5 worm cellular contexts compared by ENCODE assay signal in the genomic region with DNA sequence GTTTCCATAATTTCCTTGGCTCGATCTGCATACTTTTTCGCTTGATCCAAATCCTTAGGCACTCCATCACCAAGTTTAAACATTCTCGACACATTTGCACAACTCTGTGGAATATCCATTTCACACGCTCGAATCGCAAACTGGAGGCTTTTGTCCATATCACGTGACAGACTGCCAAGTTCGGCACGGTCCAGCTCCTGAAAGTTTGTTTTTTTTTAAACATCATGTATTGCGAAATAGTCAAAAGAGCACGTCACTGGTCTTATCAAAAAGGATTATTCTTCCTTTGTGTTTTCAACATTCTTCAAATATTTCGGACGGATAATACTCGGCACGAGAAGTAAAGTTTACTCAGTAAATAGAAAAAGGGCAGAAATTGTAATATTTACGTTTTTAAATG.
TF ChIP-seq lines count a peak whose summit lies in the region.

No protein-coding gene starts in this region.

TF ChIP-seq in whole organism, L1 larva, 84 proteins besides CTCF, POLR2A, EP300 and RAD21:
- TF ChIP-seq efl-1 (optimal IDR thresholded peaks at IDR 0.05; lab: Kevin White, UChicago): no peak
- TF ChIP-seq efl-1 (GFP tag; optimal IDR thresholded peaks at IDR 0.05 in 1 of 2; lab: Kevin White, UChicago): no peak
- peak; percentile 5 for TF ChIP-seq elt-2 (tag; optimal IDR thresholded peaks at IDR 0.05; lab: Kevin White, UChicago)
- TF ChIP-seq lin-35 (GFP tag; optimal IDR thresholded peaks at IDR 0.05; lab: Kevin White, UChicago): peak in 1 of 2 experiments; percentile 9
- peak; percentile 63 for TF ChIP-seq zip-4 (GFP tag; optimal IDR thresholded peaks at IDR 0.05; lab: Kevin White, UChicago)
- TF ChIP-seq skn-1 (tag; optimal IDR thresholded peaks at IDR 0.05; lab: Kevin White, UChicago): peak; percentile 21
- no peak for TF ChIP-seq nhr-11 (tag; optimal IDR thresholded peaks at IDR 0.05; lab: Kevin White, UChicago)

TF ChIP-seq in whole organism, L3 larva, 47 proteins besides CTCF, POLR2A, EP300 and RAD21:
- TF ChIP-seq pha-4 (tag; optimal IDR thresholded peaks at IDR 0.05; lab: Kevin White, UChicago) (peak; percentile 77), jun-1 (tag; optimal IDR thresholded peaks at IDR 0.05; lab: Kevin White, UChicago) (peak; percentile 4), nhr-237 (tag; optimal IDR thresholded peaks at IDR 0.05; lab: Kevin White, UChicago) (no peak), ceh-28 (tag; optimal IDR thresholded peaks at IDR 0.05; lab: Kevin White, UChicago) (no peak), elt-2 (tag; optimal IDR thresholded peaks at IDR 0.05; lab: Kevin White, UChicago) (peak; percentile 19)

TF ChIP-seq in whole organism, L4 larva, 104 proteins besides CTCF, POLR2A, EP300 and RAD21:
- no peak for TF ChIP-seq cey-2 (tag; optimal IDR thresholded peaks at IDR 0.05; lab: Kevin White, UChicago; ENCODE audit: borderline replicate concordance, insufficient read depth)
- TF ChIP-seq zip-2 (tag; optimal IDR thresholded peaks at IDR 0.05; lab: Kevin White, UChicago): no peak
- peak; percentile 40 for TF ChIP-seq dve-1 (tag; optimal IDR thresholded peaks at IDR 0.05; lab: Kevin White, UChicago; ENCODE audit: insufficient read depth)
- no peak for TF ChIP-seq mxl-3 (GFP tag; optimal IDR thresholded peaks at IDR 0.05; lab: Kevin White, UChicago)
- TF ChIP-seq ctbp-1 (GFP tag; IDR thresholded peaks at IDR 0.05; lab: Robert Waterston, UW): no peak
- no peak for TF ChIP-seq nhr-25 (tag; optimal IDR thresholded peaks at IDR 0.05; lab: Kevin White, UChicago; ENCODE audit: borderline replicate concordance, insufficient read depth)
- no peak for TF ChIP-seq daf-19 (GFP tag; conservative IDR thresholded peaks at IDR 0.05; lab: Robert Waterston, UW)
- TF ChIP-seq nhr-10 (tag; optimal IDR thresholded peaks at IDR 0.05; lab: Kevin White, UChicago): no peak
- TF ChIP-seq gei-8 (GFP tag; optimal IDR thresholded peaks at IDR 0.05; lab: Kevin White, UChicago): no peak
- TF ChIP-seq hlh-30 (tag; optimal IDR thresholded peaks at IDR 0.05; lab: Kevin White, UChicago; ENCODE audit: insufficient read depth): peak; percentile 41
- no peak for TF ChIP-seq unc-39 (tag; optimal IDR thresholded peaks at IDR 0.05; lab: Kevin White, UChicago)
- peak; percentile 81 for TF ChIP-seq aha-1 (tag; lab: Kevin White, UChicago)
- peak in 1 of 2 experiments; percentile 35 for TF ChIP-seq lsy-2 (tag; optimal IDR thresholded peaks at IDR 0.05; lab: Kevin White, UChicago)
- TF ChIP-seq T20F7.1 (GFP tag; optimal IDR thresholded peaks at IDR 0.05; lab: Kevin White, UChicago): no peak
- TF ChIP-seq dpl-1 (GFP tag; optimal IDR thresholded peaks at IDR 0.05; lab: Kevin White, UChicago): no peak

TF ChIP-seq in whole organism, late embryonic, 69 proteins besides CTCF, POLR2A, EP300 and RAD21:
- TF ChIP-seq ceh-34 (tag; optimal IDR thresholded peaks at IDR 0.05; lab: Kevin White, UChicago): no peak
- TF ChIP-seq hlh-30 (tag; optimal IDR thresholded peaks at IDR 0.05; lab: Kevin White, UChicago; ENCODE audit: insufficient read depth): peak; percentile 49

TF ChIP-seq in whole organism, young adult, 124 proteins besides CTCF, POLR2A, EP300 and RAD21:
- peak; percentile 93 for TF ChIP-seq cebp-1 (GFP tag; IDR thresholded peaks at IDR 0.05; lab: Robert Waterston, UW)
- peak; percentile 97 for TF ChIP-seq cebp-1 (tag; optimal IDR thresholded peaks at IDR 0.05; lab: Kevin White, UChicago)
- no peak for TF ChIP-seq hlh-12 (tag; optimal IDR thresholded peaks at IDR 0.05; lab: Kevin White, UChicago)
- TF ChIP-seq nfyb-1 (GFP tag; IDR thresholded peaks at IDR 0.05; lab: Robert Waterston, UW): peak; percentile 17; the same call in 1 of the 2 replicates
